Fruit fly (Drosophila melanogaster) whole organism, embryonic: ENCODE data around the gene Trf4-2.

Experiments used
- Adf1 ChIP-seq: fragments of 200-800 bp; sonication (Bioruptor generic); IDR thresholded peaks from 2 replicates; pipeline ENCODE4 v1.3.6; 2022; ENCODE audit warnings: missing biosample characterization, missing genetic modification characterization
- Aef1 ChIP-seq: fragments of 200-800 bp; sonication (Bioruptor generic); IDR thresholded peaks from 3 replicates; pipeline ENCODE4 v1.3.6; 2022; ENCODE audit warnings: missing biosample characterization, missing genetic modification characterization
- Asciz ChIP-seq: fragments of 200-800 bp; sonication (Bioruptor generic); optimal IDR thresholded peaks from 2 replicates; lab custom pipeline; 2017; ENCODE audit warnings: missing biosample characterization, mild to moderate bottlenecking, missing genetic modification characterization, missing genetic modification reagents
- Awh ChIP-seq: fragments of 200-800 bp; sonication (Bioruptor generic); IDR thresholded peaks from 2 replicates; pipeline ENCODE4, ENCODE4 v1.3.6; 2022; ENCODE audit warnings: missing biosample characterization, missing genetic modification characterization
- Blimp-1 ChIP-seq: fragments of 200-800 bp; sonication (Bioruptor generic); optimal IDR thresholded peaks from 3 replicates; lab custom pipeline; 2018; ENCODE audit warnings: missing biosample characterization, missing genetic modification characterization, mild to moderate bottlenecking, moderate library complexity, missing genetic modification reagents
- CG10209 ChIP-seq: fragments of 200-800 bp; sonication (Bioruptor generic); optimal IDR thresholded peaks from 3 replicates; lab custom pipeline; 2017; ENCODE audit warnings: missing biosample characterization, mild to moderate bottlenecking, missing genetic modification characterization, missing genetic modification reagents
- CG11695 ChIP-seq: fragments of 200-800 bp; sonication (Bioruptor generic); IDR thresholded peaks from 3 replicates; pipeline ENCODE4 v1.3.6; 2022; ENCODE audit warnings: missing biosample characterization, missing genetic modification characterization
- CG12104 ChIP-seq: fragments of 200-800 bp; sonication (Bioruptor generic); optimal IDR thresholded peaks from 3 replicates; lab custom pipeline; 2016; ENCODE audit warnings: missing biosample characterization, missing genetic modification characterization
- CG12391 ChIP-seq: fragments of 200-800 bp; sonication (Bioruptor generic); optimal IDR thresholded peaks from 3 replicates; lab custom pipeline; 2018; ENCODE audit warnings: missing biosample characterization, mild to moderate bottlenecking, missing genetic modification characterization, moderate library complexity
- CG12659 ChIP-seq: fragments of 200-800 bp; sonication (Bioruptor generic); optimal IDR thresholded peaks from 3 replicates; lab custom pipeline; 2017; ENCODE audit warnings: mild to moderate bottlenecking, missing biosample characterization, missing genetic modification reagents, missing genetic modification characterization
- CG13424 ChIP-seq: fragments of 200-800 bp; sonication (Bioruptor generic); optimal IDR thresholded peaks from 2 replicates; lab custom pipeline; 2019; ENCODE audit warnings: missing biosample characterization, mild to moderate bottlenecking, missing genetic modification characterization, moderate library complexity
- CG31441 ChIP-seq: fragments of 200-800 bp; sonication (Bioruptor generic); IDR thresholded peaks from 2 replicates; pipeline ENCODE4 v1.3.6; 2022; ENCODE audit warnings: missing biosample characterization, missing genetic modification characterization
- CG33213 ChIP-seq: fragments of 200-800 bp; sonication (Bioruptor generic); optimal IDR thresholded peaks from 3 replicates; lab custom pipeline; 2016; ENCODE audit warnings: missing biosample characterization, missing genetic modification characterization
- CG34422 ChIP-seq: fragments of 200-800 bp; sonication (Bioruptor generic); IDR thresholded peaks from 3 replicates; pipeline ENCODE4 v1.3.6; 2022; ENCODE audit warnings: missing biosample characterization, missing genetic modification characterization
- CG3838 ChIP-seq: fragments of 200-800 bp; sonication (Bioruptor generic); optimal IDR thresholded peaks from 3 replicates; lab custom pipeline; 2016; ENCODE audit warnings: missing biosample characterization, missing genetic modification characterization
- CG7839 ChIP-seq: fragments of 200-800 bp; sonication (Bioruptor generic); optimal IDR thresholded peaks from 3 replicates; lab custom pipeline; 2018; ENCODE audit warnings: missing biosample characterization, mild to moderate bottlenecking, missing genetic modification characterization, moderate library complexity
- CG8924 ChIP-seq: fragments of 200-800 bp; optimal IDR thresholded peaks from 3 replicates; lab custom pipeline; 2019; ENCODE audit warnings: missing biosample characterization, mild to moderate bottlenecking, missing genetic modification characterization, moderate library complexity
- CG9727 ChIP-seq: fragments of 200-800 bp; sonication (Bioruptor generic); optimal IDR thresholded peaks from 3 replicates; lab custom pipeline; 2017; ENCODE audit warnings: missing biosample characterization, mild to moderate bottlenecking, missing genetic modification characterization
- Deaf1 ChIP-seq: fragments of 200-800 bp; optimal IDR thresholded peaks from 3 replicates; lab custom pipeline; 2019; ENCODE audit warnings: missing biosample characterization, mild to moderate bottlenecking, missing genetic modification characterization, moderate library complexity
- HLH4C ChIP-seq: fragments of 200-800 bp; sonication (Bioruptor generic); IDR thresholded peaks from 3 replicates; pipeline ENCODE4 v1.3.6; 2022; ENCODE audit warnings: missing biosample characterization, missing genetic modification characterization; ENCODE audit not compliant: partially characterized antibody
- HLH54F ChIP-seq: fragments of 200-800 bp; sonication (Bioruptor generic); optimal IDR thresholded peaks from 3 replicates; lab custom pipeline; 2016; ENCODE audit warnings: missing biosample characterization, missing genetic modification characterization
- NfI ChIP-seq: fragments of 200-800 bp; sonication (Bioruptor generic); optimal IDR thresholded peaks from 3 replicates; lab custom pipeline; 2018; ENCODE audit warnings: missing biosample characterization, mild to moderate bottlenecking, missing genetic modification characterization, moderate library complexity
- Oli ChIP-seq: fragments of 200-800 bp; sonication (Bioruptor generic); optimal IDR thresholded peaks from 2 replicates; lab custom pipeline; 2018; ENCODE audit warnings: missing biosample characterization, mild to moderate bottlenecking, missing genetic modification characterization, moderate library complexity
- Optix ChIP-seq: fragments of 200-800 bp; sonication (Bioruptor generic); IDR thresholded peaks from 3 replicates; pipeline ENCODE4 v1.3.6; 2022; ENCODE audit warnings: missing biosample characterization, missing genetic modification characterization
- Ravus ChIP-seq: fragments of 200-800 bp; sonication (Bioruptor generic); IDR thresholded peaks from 2 replicates; pipeline ENCODE4 v1.3.6; 2022; ENCODE audit warnings: missing biosample characterization, missing genetic modification characterization
- Rfx ChIP-seq: fragments of 200-800 bp; sonication (Bioruptor generic); IDR thresholded peaks from 2 replicates; pipeline ENCODE4 v1.3.6; 2022; ENCODE audit warnings: missing biosample characterization, missing genetic modification characterization
- Sox100B ChIP-seq: fragments of 200-800 bp; sonication (Bioruptor generic); optimal IDR thresholded peaks from 3 replicates; lab custom pipeline; 2018; ENCODE audit warnings: missing biosample characterization, mild to moderate bottlenecking, missing genetic modification characterization
- Stat92E ChIP-seq, 3 experiments: fragments of >200 bp in 2 of 3; fragments of 200-800 bp in 1 of 3; sonication (Bioruptor generic) in 1 of 3; optimal IDR thresholded peaks; 2 replicates each; lab custom pipeline; 2017 to 2019; ENCODE audit warnings: missing biosample characterization in 3 of 3, missing genetic modification characterization in 3 of 3, mild to moderate bottlenecking in 1 of 3, moderate library complexity in 1 of 3
- Xbp1 ChIP-seq: fragments of 200-800 bp; sonication (Bioruptor generic); optimal IDR thresholded peaks from 3 replicates; lab custom pipeline; 2016; ENCODE audit warnings: missing biosample characterization, mild to moderate bottlenecking, missing genetic modification characterization
- ash1 ChIP-seq: fragments of 200-800 bp; sonication (Bioruptor generic); optimal IDR thresholded peaks from 2 replicates; lab custom pipeline; 2018; ENCODE audit warnings: missing biosample characterization, mild to moderate bottlenecking, missing genetic modification characterization
- chinmo ChIP-seq: fragments of 200-800 bp; sonication (Bioruptor generic); IDR thresholded peaks from 4 replicates; pipeline ENCODE4 v1.3.6; 2022; ENCODE audit warnings: missing biosample characterization, missing genetic modification characterization; ENCODE audit not compliant: partially characterized antibody
- ci ChIP-seq: fragments of 200-800 bp; sonication (Bioruptor generic); IDR thresholded peaks from 3 replicates; pipeline ENCODE4 v1.3.6; 2022; ENCODE audit warnings: missing biosample characterization, missing genetic modification characterization
- cwo ChIP-seq: fragments of 200-800 bp; sonication (Bioruptor generic); optimal IDR thresholded peaks from 3 replicates; lab custom pipeline; 2017; ENCODE audit warnings: missing biosample characterization, missing genetic modification characterization, mild to moderate bottlenecking, moderate library complexity, missing genetic modification reagents
- dpn ChIP-seq, 2 experiments: fragments of 200-800 bp; sonication (Bioruptor generic); optimal IDR thresholded peaks; 3 replicates each; lab custom pipeline; 2016; ENCODE audit warnings: missing biosample characterization in 2 of 2, missing genetic modification characterization in 2 of 2
- dysf ChIP-seq: fragments of 200-800 bp; sonication (Bioruptor generic); IDR thresholded peaks from 3 replicates; pipeline ENCODE4 v1.3.6; 2022; ENCODE audit warnings: missing biosample characterization, missing genetic modification characterization
- fd3F ChIP-seq: fragments of 200-800 bp; sonication (Bioruptor generic); optimal IDR thresholded peaks from 2 replicates; lab custom pipeline; 2018; ENCODE audit warnings: missing biosample characterization, mild to moderate bottlenecking, missing genetic modification characterization, moderate library complexity
- fu2 ChIP-seq: fragments of 200-800 bp; sonication (Bioruptor generic); optimal IDR thresholded peaks from 2 replicates; lab custom pipeline; 2016; ENCODE audit warnings: missing biosample characterization, missing genetic modification characterization
- grn ChIP-seq: fragments of 200-800 bp; sonication (Bioruptor generic); optimal IDR thresholded peaks from 3 replicates; lab custom pipeline; 2017; ENCODE audit warnings: missing biosample characterization, missing genetic modification characterization
- hbn ChIP-seq: fragments of 200-800 bp; sonication (Bioruptor generic); IDR thresholded peaks from 2 replicates; pipeline ENCODE4 v1.3.6; 2022; ENCODE audit warnings: missing biosample characterization, missing genetic modification characterization; ENCODE audit not compliant: partially characterized antibody
- hkb ChIP-seq, 2 experiments: fragments of 200-800 bp in 1 of 2; fragments of >200 bp in 1 of 2; sonication (Bioruptor generic) in 1 of 2; IDR thresholded peaks in 1 of 2; optimal IDR thresholded peaks in 1 of 2; 2 replicates each; pipeline versions ENCODE4 v1.3.6 to Lab custom; 2017 to 2022; ENCODE audit warnings: missing biosample characterization in 1 of 2, missing genetic modification characterization in 1 of 2
- kah ChIP-seq: fragments of 200-800 bp; sonication (Bioruptor generic); optimal IDR thresholded peaks from 2 replicates; lab custom pipeline; 2018; ENCODE audit warnings: missing biosample characterization, mild to moderate bottlenecking, missing genetic modification characterization
- lmd ChIP-seq: fragments of 200-800 bp; sonication (Bioruptor generic); IDR thresholded peaks from 2 replicates; pipeline ENCODE4 v1.3.6; 2022; ENCODE audit warnings: missing biosample characterization, missing genetic modification characterization
- otp ChIP-seq: fragments of 200-800 bp; sonication (Bioruptor generic); IDR thresholded peaks from 3 replicates; pipeline ENCODE4, ENCODE4 v1.3.6; 2022; ENCODE audit warnings: missing biosample characterization, missing genetic modification characterization
- pho ChIP-seq: fragments of 200-800 bp; sonication (Bioruptor generic); optimal IDR thresholded peaks from 2 replicates; lab custom pipeline; 2016; ENCODE audit warnings: missing biosample characterization, missing genetic modification characterization
- wor ChIP-seq: fragments of 200-800 bp; sonication (Bioruptor generic); IDR thresholded peaks from 2 replicates; pipeline ENCODE4 v1.3.6; 2022; ENCODE audit warnings: missing biosample characterization, missing genetic modification characterization

The Trf4-2 gene

dm6 chr3R:24894419-24895206, 30.4 kb upstream of the Trf4-2 start, which contains the start of the genes CG31121 and CG11069 (continued):
- TF ChIP-seq Optix = no peak
- TF ChIP-seq hbn = no peak
- no peak for TF ChIP-seq CG12104 (GFP tag; lab: Kevin White, UChicago)
- TF ChIP-seq fu2 (GFP tag; lab: Kevin White, UChicago) = no peak
- no peak for TF ChIP-seq CG3838
- TF ChIP-seq ci (GFP tag; lab: Robert Waterston, UW) = peak; percentile 15; the same call in 1 of the 3 replicates
- peak; percentile 46 for TF ChIP-seq Rfx
- 0 out of 3 replicates have a peak, but pooled peaks have one; percentile 9 for TF ChIP-seq CG34422 (GFP tag; lab: Robert Waterston, UW)
- TF ChIP-seq HLH54F = no peak

- no peak for TF ChIP-seq pho
- TF ChIP-seq ash1 (GFP tag; lab: Kevin White, UChicago) = no peak
- no peak for TF ChIP-seq kah (GFP tag; lab: Kevin White, UChicago)
- TF ChIP-seq lmd (GFP tag; lab: Robert Waterston, UW) = no peak
- TF ChIP-seq HLH4C (GFP tag; lab: Robert Waterston, UW) = no peak
- no peak for TF ChIP-seq Aef1 (GFP tag; lab: Robert Waterston, UW)
- no peak for TF ChIP-seq wor
- TF ChIP-seq Blimp-1 (GFP tag; lab: Kevin White, UChicago) = no peak
- no peak for TF ChIP-seq otp (GFP tag; lab: Robert Waterston, UW)
- no peak for TF ChIP-seq Stat92E (GFP tag; optimal IDR thresholded peaks at IDR 0.05; lab: Kevin White, UChicago)
- TF ChIP-seq Awh (GFP tag; lab: Robert Waterston, UW) = no peak
- no peak for TF ChIP-seq dpn (GFP tag; optimal IDR thresholded peaks at IDR 0.05; lab: Kevin White, UChicago)
- TF ChIP-seq Ravus (GFP tag; lab: Robert Waterston, UW) = no peak
- TF ChIP-seq, all 482 proteins: peak for 0
Observed at dm6 chr3R:24900816-24901215, 24.2 kb upstream of the Trf4-2 start, which contains the start of gene CG10845. TSS of gene CG10845 (plus strand) at chr3R:24901116.

- TF ChIP-seq CG7839 (tag; lab: Kevin White, UChicago) (peak; percentile 3), hkb (optimal IDR thresholded peaks at IDR 0.05; lab: Kevin White, UChicago) (no peak), hkb (GFP tag; IDR thresholded peaks at IDR 0.05; lab: Robert Waterston, UW) (0 out of 2 replicates have a peak, but pooled peaks have one; percentile 34), CG31441 (peak; percentile 55; the same call in 1 of the 2 replicates), Adf1 (GFP tag; lab: Robert Waterston, UW) (peak; percentile 34; the same call in 1 of the 2 replicates), CG8924 (tag; lab: Kevin White, UChicago) (peak; percentile 30), Sox100B (GFP tag; lab: Kevin White, UChicago) (peak; percentile 68), CG12659 (GFP tag; lab: Kevin White, UChicago) (peak; percentile 24), CG11695 (GFP tag; lab: Robert Waterston, UW) (peak; percentile 42; the same call in 1 of the 3 replicates), Oli (tag; lab: Kevin White, UChicago) (peak; percentile 33), Xbp1 (GFP tag; lab: Kevin White, UChicago) (no peak), CG33213 (GFP tag; lab: Kevin White, UChicago) (no peak), chinmo (no peak), dysf (GFP tag; lab: Robert Waterston, UW) (peak; percentile 60; the same call in 2 of the 3 replicates), fd3F (peak; percentile 11), grn (no peak), cwo (GFP tag; lab: Kevin White, UChicago) (peak; percentile 12), CG9727 (GFP tag; lab: Kevin White, UChicago) (peak; percentile 13), CG10209 (GFP tag; lab: Kevin White, UChicago) (peak; percentile 34), CG12391 (tag; lab: Kevin White, UChicago) (peak; percentile 37), NfI (GFP tag; lab: Kevin White, UChicago) (peak; percentile 5), CG13424 (peak; percentile 64), Asciz (GFP tag; lab: Kevin White, UChicago) (peak; percentile 11), Deaf1 (tag; lab: Kevin White, UChicago) (peak; percentile 76)
Observed at dm6 chr3R:24905959-24906634, 18.9 kb upstream of the Trf4-2 start, which contains the start of gene CG13643. TSS of gene CG13643 (minus strand) at chr3R:24906004.
